Fruit fly (Drosophila melanogaster): ENCODE measurements around the gene Aef1.

dm6 chr3L:21476429-21477006 lies 43.3 kb downstream of the Aef1 start, which contains the start of gene croc:
- TF ChIP-seq CG8478 (optimal IDR thresholded peaks at IDR 0.05), result no peak
- TF ChIP-seq CTCF (optimal IDR thresholded peaks at IDR 0.05), result peak in 1 of 2 experiments; percentile 12
